Fruit fly (Drosophila melanogaster) whole organism, prepupa: ENCODE measurements around the gene Nrx-1.
A peak's percentile ranks its signal among the peaks of the same experiment; 100 is the strongest.

Source experiments
- CG11294 ChIP-seq: fragments of 200-800 bp; sonication (Bioruptor generic); IDR thresholded peaks from 2 replicates; pipeline ENCODE4 v1.3.6; 2022; ENCODE audit warnings: missing biosample characterization, missing genetic modification characterization
- CG15336 ChIP-seq: fragments of 200-800 bp; sonication (Bioruptor generic); IDR thresholded peaks from 2 replicates; pipeline ENCODE4 v1.3.6; 2022; ENCODE audit warnings: missing biosample characterization, missing genetic modification characterization
- CG31627 ChIP-seq: fragments of 200-800 bp; sonication (Bioruptor generic); optimal IDR thresholded peaks from 3 replicates; lab custom pipeline; 2016; ENCODE audit warnings: missing biosample characterization, missing genetic modification characterization
- CG32006 ChIP-seq: fragments of 200-800 bp; sonication (Bioruptor generic); optimal IDR thresholded peaks from 3 replicates; lab custom pipeline; 2017; ENCODE audit warnings: missing biosample characterization, mild to moderate bottlenecking, missing genetic modification characterization
- CG34406 ChIP-seq: fragments of 200-800 bp; sonication (Bioruptor generic); optimal IDR thresholded peaks from 3 replicates; lab custom pipeline; 2016; ENCODE audit warnings: missing biosample characterization, missing genetic modification characterization
- CG3919 ChIP-seq: fragments of 200-800 bp; sonication (Bioruptor generic); optimal IDR thresholded peaks from 3 replicates; lab custom pipeline; 2016; ENCODE audit warnings: missing biosample characterization, missing genetic modification characterization
- CG4318 ChIP-seq: fragments of 200-800 bp; sonication (Bioruptor generic); optimal IDR thresholded peaks from 3 replicates; lab custom pipeline; 2017; ENCODE audit warnings: missing biosample characterization, mild to moderate bottlenecking, missing genetic modification characterization
- CG6163 ChIP-seq: fragments of 200-800 bp; sonication (Bioruptor generic); IDR thresholded peaks from 3 replicates; pipeline ENCODE4 v1.3.6; 2022; ENCODE audit warnings: missing biosample characterization, missing genetic modification characterization
- CG6276 ChIP-seq: fragments of 200-800 bp; sonication (Bioruptor generic); optimal IDR thresholded peaks from 2 replicates; lab custom pipeline; 2017; ENCODE audit warnings: missing biosample characterization, mild to moderate bottlenecking, missing genetic modification characterization
- CG6792 ChIP-seq: fragments of 200-800 bp; sonication (Bioruptor generic); optimal IDR thresholded peaks from 3 replicates; lab custom pipeline; 2016; ENCODE audit warnings: missing biosample characterization, missing genetic modification characterization
- CG6808 ChIP-seq: fragments of 200-800 bp; sonication (Bioruptor generic); optimal IDR thresholded peaks from 3 replicates; lab custom pipeline; 2017; ENCODE audit warnings: missing biosample characterization, missing genetic modification characterization, mild to moderate bottlenecking, moderate library complexity, missing genetic modification reagents
- CG6854 ChIP-seq: fragments of 200-800 bp; sonication (Bioruptor generic); optimal IDR thresholded peaks from 2 replicates; lab custom pipeline; 2017; ENCODE audit warnings: missing biosample characterization, mild to moderate bottlenecking, missing genetic modification characterization
- CG8319 ChIP-seq: fragments of 200-800 bp; sonication (Bioruptor generic); optimal IDR thresholded peaks from 3 replicates; lab custom pipeline; 2016; ENCODE audit warnings: missing biosample characterization, missing genetic modification characterization
- CG8632 ChIP-seq: fragments of 200-800 bp; sonication (Bioruptor generic); optimal IDR thresholded peaks from 3 replicates; lab custom pipeline; 2016; ENCODE audit warnings: missing biosample characterization, missing genetic modification characterization
- CG9139 ChIP-seq: fragments of 200-800 bp; sonication (Bioruptor generic); optimal IDR thresholded peaks from 3 replicates; lab custom pipeline; 2017; ENCODE audit warnings: missing biosample characterization, mild to moderate bottlenecking, missing genetic modification characterization
- Eip75B ChIP-seq: fragments of 200-800 bp; sonication (Bioruptor generic); optimal IDR thresholded peaks from 3 replicates; lab custom pipeline; 2016; ENCODE audit warnings: missing biosample characterization, missing genetic modification characterization
- Eip78C ChIP-seq: fragments of 200-800 bp; sonication (Bioruptor generic); peaks from one replicate; lab custom pipeline; 2016; ENCODE audit warnings: missing biosample characterization, missing genetic modification characterization
- Eip93F ChIP-seq: fragments of 200-800 bp; sonication (Bioruptor generic); optimal IDR thresholded peaks from 2 replicates; lab custom pipeline; 2016; ENCODE audit warnings: missing biosample characterization, mild to moderate bottlenecking, missing genetic modification characterization
- Ets96B ChIP-seq: fragments of 200-800 bp; optimal IDR thresholded peaks from 2 replicates; lab custom pipeline; 2019; ENCODE audit warnings: missing biosample characterization, mild to moderate bottlenecking, missing genetic modification characterization, moderate library complexity
- Gug ChIP-seq: fragments of 200-800 bp; sonication (Bioruptor generic); IDR thresholded peaks from 2 replicates; pipeline ENCODE4 v1.3.6; 2022; ENCODE audit warnings: missing biosample characterization, missing genetic modification characterization
- Hr38 ChIP-seq: sonication (Bioruptor generic); optimal IDR thresholded peaks from 2 replicates; lab custom pipeline; 2016; ENCODE audit warnings: missing biosample characterization, missing genetic modification characterization
- Hr39 ChIP-seq: fragments of 200-800 bp; sonication (Bioruptor generic); optimal IDR thresholded peaks from 2 replicates; lab custom pipeline; 2016; ENCODE audit warnings: missing biosample characterization, missing genetic modification characterization
- Hr4 ChIP-seq: fragments of 200-800 bp; sonication (Bioruptor generic); optimal IDR thresholded peaks from 3 replicates; lab custom pipeline; 2016; ENCODE audit warnings: missing biosample characterization, missing genetic modification characterization
- OdsH ChIP-seq: fragments of 200-800 bp; sonication (Bioruptor generic); optimal IDR thresholded peaks from 3 replicates; lab custom pipeline; 2016; ENCODE audit warnings: missing biosample characterization, missing genetic modification characterization
- Sox102F ChIP-seq: fragments of 200-800 bp; sonication (Bioruptor generic); optimal IDR thresholded peaks from 2 replicates; lab custom pipeline; 2016; ENCODE audit warnings: missing biosample characterization, mild to moderate bottlenecking, missing genetic modification characterization
- Sox14 ChIP-seq: fragments of 200-800 bp; sonication (Bioruptor generic); optimal IDR thresholded peaks from 3 replicates; lab custom pipeline; 2016; ENCODE audit warnings: missing biosample characterization, missing genetic modification characterization
- Sox15 ChIP-seq: fragments of 200-800 bp; sonication (Bioruptor generic); optimal IDR thresholded peaks from 3 replicates; lab custom pipeline; 2016; ENCODE audit warnings: missing biosample characterization, missing genetic modification characterization
- acj6 ChIP-seq: fragments of 200-800 bp; sonication (Bioruptor generic); optimal IDR thresholded peaks from 3 replicates; lab custom pipeline; 2016; ENCODE audit warnings: missing biosample characterization, missing genetic modification characterization
- dsx ChIP-seq: fragments of 200-800 bp; optimal IDR thresholded peaks from 3 replicates; lab custom pipeline; 2019; ENCODE audit warnings: missing biosample characterization, mild to moderate bottlenecking, missing genetic modification characterization, moderate library complexity; ENCODE audit not compliant: poor library complexity, severe bottlenecking
- eg ChIP-seq: fragments of 200-800 bp; sonication (Bioruptor generic); IDR thresholded peaks from 3 replicates; pipeline ENCODE4 v1.3.6; 2022; ENCODE audit warnings: missing biosample characterization, missing genetic modification characterization
- esn ChIP-seq: fragments of 200-800 bp; sonication (Bioruptor generic); optimal IDR thresholded peaks from 2 replicates; lab custom pipeline; 2016; ENCODE audit warnings: missing biosample characterization, mild to moderate bottlenecking, missing genetic modification characterization, moderate library complexity
- fd85E ChIP-seq: fragments of 200-800 bp; sonication (Bioruptor generic); optimal IDR thresholded peaks from 3 replicates; lab custom pipeline; 2016; ENCODE audit warnings: missing biosample characterization, missing genetic modification characterization
- fkh ChIP-seq: fragments of 200-800 bp; sonication (Bioruptor generic); optimal IDR thresholded peaks from 3 replicates; lab custom pipeline; 2017; ENCODE audit warnings: missing biosample characterization, mild to moderate bottlenecking, missing genetic modification characterization, moderate library complexity
- lz ChIP-seq: fragments of 200-800 bp; sonication (Bioruptor generic); optimal IDR thresholded peaks from 3 replicates; lab custom pipeline; 2016; ENCODE audit warnings: missing biosample characterization, missing genetic modification characterization
- net ChIP-seq: fragments of 200-800 bp; sonication (Bioruptor generic); optimal IDR thresholded peaks from 3 replicates; lab custom pipeline; 2016; ENCODE audit warnings: missing biosample characterization, missing genetic modification characterization
- spab ChIP-seq: fragments of 200-800 bp; sonication (Bioruptor generic); optimal IDR thresholded peaks from 2 replicates; lab custom pipeline; 2017; ENCODE audit warnings: missing biosample characterization, mild to moderate bottlenecking, missing genetic modification characterization, missing genetic modification reagents
- svp ChIP-seq: fragments of 200-800 bp; sonication (Bioruptor generic); peaks from one replicate; lab custom pipeline; 2016; ENCODE audit warnings: missing biosample characterization, missing genetic modification characterization
- topi ChIP-seq: fragments of 200-800 bp; sonication (Bioruptor generic); optimal IDR thresholded peaks from 3 replicates; lab custom pipeline; 2016; ENCODE audit warnings: missing biosample characterization, missing genetic modification characterization
- vri ChIP-seq: fragments of 200-800 bp; sonication (Bioruptor generic); optimal IDR thresholded peaks from 3 replicates; lab custom pipeline; 2016; ENCODE audit warnings: missing biosample characterization, mild to moderate bottlenecking, missing genetic modification characterization

Gene Nrx-1

dm6 chr3R:22503630-22504029, 35.3 kb downstream of the Nrx-1 start:
- TF ChIP-seq CG31627 (GFP tag; lab: Kevin White, UChicago) (no peak), svp (peak; percentile 15), CG9139 (GFP tag; lab: Kevin White, UChicago) (no peak), Sox15 (GFP tag; lab: Kevin White, UChicago) (no peak), OdsH (GFP tag; lab: Kevin White, UChicago) (no peak), fd85E (GFP tag; lab: Kevin White, UChicago) (no peak)

dm6 chr3R:22515384-22515783, 47.1 kb downstream of the Nrx-1 start:
- TF ChIP-seq CG11294 (GFP tag; lab: Robert Waterston, UW) (no peak), Hr4 (GFP tag; lab: Kevin White, UChicago) (no peak), Ets96B (tag; lab: Kevin White, UChicago) (no peak), esn (GFP tag; lab: Kevin White, UChicago) (no peak), CG8632 (GFP tag; lab: Kevin White, UChicago) (no peak), Eip75B (GFP tag; lab: Kevin White, UChicago) (no peak), CG15336 (GFP tag; lab: Robert Waterston, UW) (no peak), Eip78C (GFP tag; lab: Kevin White, UChicago) (peak; percentile 60), CG6808 (GFP tag; lab: Kevin White, UChicago) (no peak), svp (peak; percentile 48), net (no peak), spab (GFP tag; lab: Kevin White, UChicago) (no peak), CG3919 (GFP tag; lab: Kevin White, UChicago) (peak; percentile 1), CG6792 (GFP tag; lab: Kevin White, UChicago) (no peak), eg (GFP tag; lab: Robert Waterston, UW) (no peak), lz (GFP tag; lab: Kevin White, UChicago) (no peak), CG6276 (GFP tag; lab: Kevin White, UChicago) (no peak), topi (GFP tag; lab: Kevin White, UChicago) (no peak), dsx (GFP tag; lab: Kevin White, UChicago) (no peak), CG4318 (GFP tag; lab: Kevin White, UChicago) (no peak), Sox15 (GFP tag; lab: Kevin White, UChicago) (no peak), CG6163 (GFP tag; lab: Robert Waterston, UW) (peak; percentile 32; the same call in 2 of the 3 replicates), Hr38 (GFP tag; lab: Kevin White, UChicago) (no peak), acj6 (GFP tag; lab: Kevin White, UChicago) (no peak), CG6854 (GFP tag; lab: Kevin White, UChicago) (no peak), Eip93F (no peak), CG32006 (GFP tag; lab: Kevin White, UChicago) (peak; percentile 17), Gug (GFP tag; lab: Robert Waterston, UW) (no peak), CG8319 (GFP tag; lab: Kevin White, UChicago) (no peak), CG34406 (no peak), CG9139 (GFP tag; lab: Kevin White, UChicago) (no peak), Sox14 (GFP tag; lab: Kevin White, UChicago) (no peak)

dm6 chr3R:22518285-22518684, 50.0 kb downstream of the Nrx-1 start:
- TF ChIP-seq Hr39 (no peak), vri (peak; percentile 58), Sox102F (peak; percentile 15), CG6854 (GFP tag; lab: Kevin White, UChicago) (peak; percentile 15), Hr4 (GFP tag; lab: Kevin White, UChicago) (no peak), fkh (peak; percentile 95)
